Worm (Caenorhabditis elegans) whole organism, young adult: ENCODE data around the gene srh-243.

Experiments used
- B0035.1 ChIP-seq: sonication (generic microtip); optimal IDR thresholded peaks from 2 replicates; lab custom pipeline; 2016; ENCODE audit warnings: missing genetic modification characterization, mild to moderate bottlenecking, missing compliant biosample characterization, missing genotype, missing genetic modification reagents
- C17E4.6 ChIP-seq: fragments of 200-800 bp; sonication (Bioruptor generic); IDR thresholded peaks from 2 replicates; pipeline ENCODE4 v1.3.6; 2022; ENCODE audit warnings: missing genetic modification reagents, missing genetic modification characterization, missing compliant biosample characterization
- F10E7.11 ChIP-seq: sonication (generic microtip); optimal IDR thresholded peaks from 2 replicates; lab custom pipeline; 2017; ENCODE audit warnings: mild to moderate bottlenecking, missing genetic modification characterization, moderate library complexity, missing compliant biosample characterization
- F23B12.7 ChIP-seq: sonication (generic microtip); optimal IDR thresholded peaks from 2 replicates; lab custom pipeline; 2017; ENCODE audit warnings: missing genetic modification characterization, mild to moderate bottlenecking, missing compliant biosample characterization, antibody characterized with exemption, moderate library complexity; ENCODE audit not compliant: insufficient read depth
- F55B11.4 ChIP-seq: sonication (generic microtip); optimal IDR thresholded peaks from 2 replicates; lab custom pipeline; 2016; ENCODE audit warnings: missing compliant biosample characterization, missing genetic modification characterization, borderline replicate concordance; ENCODE audit not compliant: insufficient read depth
- ama-1 ChIP-seq, 3 experiments: fragments of 150-350 bp in 1 of 3; sonication (generic microtip) in 2 of 3; optimal IDR thresholded peaks; 2 replicates each; lab custom pipeline; 2014 to 2018; ENCODE audit warnings: missing biosample characterization in 2 of 3, missing genetic modification characterization in 2 of 3, missing genetic modification reagents in 2 of 3
- attf-3 ChIP-seq: fragments of 200-800 bp; sonication (Bioruptor generic); conservative IDR thresholded peaks from 2 replicates; pipeline ENCODE4 v1.3.6; 2022; ENCODE audit warnings: missing genetic modification reagents, missing genetic modification characterization, missing compliant biosample characterization
- dpff-1 ChIP-seq: sonication (generic microtip); optimal IDR thresholded peaks from 2 replicates; lab custom pipeline; 2017; ENCODE audit warnings: mild to moderate bottlenecking, missing genetic modification characterization, missing compliant biosample characterization
- lin-54 ChIP-seq: fragments of 200-800 bp; sonication (Bioruptor generic); optimal IDR thresholded peaks from 2 replicates; lab custom pipeline; 2018; ENCODE audit warnings: mild to moderate bottlenecking, missing genetic modification characterization, missing compliant biosample characterization
- madf-3 ChIP-seq: fragments of 200-800 bp; sonication (Bioruptor generic); IDR thresholded peaks from 2 replicates; pipeline ENCODE4 v1.3.6; 2022; ENCODE audit warnings: missing genetic modification reagents, missing genetic modification characterization, missing compliant biosample characterization
- nfya-1 ChIP-seq: sonication (generic microtip); optimal IDR thresholded peaks from 2 replicates; lab custom pipeline; 2017; ENCODE audit warnings: antibody characterized with exemption, missing compliant biosample characterization, missing genetic modification characterization, borderline replicate concordance; ENCODE audit not compliant: insufficient read depth
- sea-2 ChIP-seq: fragments of 200-800 bp; sonication (Bioruptor generic); IDR thresholded peaks from 2 replicates; pipeline ENCODE4 v1.3.6; 2022; ENCODE audit warnings: missing genetic modification characterization, missing compliant biosample characterization
- tbx-9 ChIP-seq: sonication (generic microtip); optimal IDR thresholded peaks from 2 replicates; lab custom pipeline; 2016; ENCODE audit warnings: borderline replicate concordance, missing genetic modification characterization, inconsistent platforms, missing compliant biosample characterization

- TF ChIP-seq ama-1 (optimal IDR thresholded peaks at IDR 0.05; lab: Kevin White, UChicago) = no peak
- TF ChIP-seq ama-1 (GFP tag; optimal IDR thresholded peaks at IDR 0.05; lab: Kevin White, UChicago) = no peak
- no peak for TF ChIP-seq B0035.1 (tag; lab: Kevin White, UChicago)
- TF ChIP-seq tbx-9 = no peak
- TF ChIP-seq attf-3 = no peak
- no peak for TF ChIP-seq madf-3 (GFP tag; lab: Robert Waterston, UW)
- no peak for TF ChIP-seq lin-54 (GFP tag; lab: Kevin White, UChicago)
- TF ChIP-seq F10E7.11 (tag; lab: Kevin White, UChicago) = no peak
- no peak for TF ChIP-seq dpff-1 (tag; lab: Kevin White, UChicago)
- TF ChIP-seq C17E4.6 (GFP tag; lab: Robert Waterston, UW) = no peak
- no peak for TF ChIP-seq sea-2 (GFP tag; lab: Robert Waterston, UW)
- no peak for TF ChIP-seq F55B11.4
- no peak for TF ChIP-seq nfya-1 (tag; lab: Kevin White, UChicago)
- no peak for TF ChIP-seq F23B12.7 (tag; lab: Kevin White, UChicago)
Measured at ce11 chrV:2849071-2849470, 21.2 kb upstream of the srh-243 start, which contains the start of gene ugt-53.
